Fruit fly (Drosophila melanogaster) whole organism, pupa: ENCODE measurements around the gene CG44437.

Source experiments
- CG10348 ChIP-seq: fragments of 200-800 bp; sonication (Bioruptor generic); IDR thresholded peaks from 2 replicates; pipeline ENCODE4 v1.3.6; 2022; ENCODE audit warnings: missing biosample characterization, missing genetic modification characterization
- CG12605 ChIP-seq: fragments of 200-800 bp; sonication (Bioruptor generic); IDR thresholded peaks from 2 replicates; pipeline ENCODE4 v1.3.6; 2022; ENCODE audit warnings: missing biosample characterization, missing genetic modification characterization
- CG15710 ChIP-seq: fragments of 200-800 bp; sonication (Bioruptor generic); optimal IDR thresholded peaks from 2 replicates; lab custom pipeline; 2018; ENCODE audit warnings: missing biosample characterization, mild to moderate bottlenecking, missing genetic modification characterization, moderate library complexity
- CG17806 ChIP-seq: fragments of 200-800 bp; sonication (Bioruptor generic); optimal IDR thresholded peaks from 2 replicates; lab custom pipeline; 2018; ENCODE audit warnings: missing biosample characterization, mild to moderate bottlenecking, missing genetic modification characterization, moderate library complexity
- CG32121 ChIP-seq: fragments of 200-800 bp; sonication (Bioruptor generic); IDR thresholded peaks from 2 replicates; pipeline ENCODE4 v1.3.6; 2022; ENCODE audit warnings: missing biosample characterization, missing genetic modification characterization
- CG34367 ChIP-seq: fragments of 200-800 bp; sonication (Bioruptor generic); optimal IDR thresholded peaks from 2 replicates; lab custom pipeline; 2018; ENCODE audit warnings: missing biosample characterization, mild to moderate bottlenecking, missing genetic modification characterization
- CG4496 ChIP-seq: fragments of 200-800 bp; sonication (Bioruptor generic); IDR thresholded peaks from 3 replicates; pipeline ENCODE4 v1.3.6; 2022; ENCODE audit warnings: missing biosample characterization, missing genetic modification characterization
- CG8159 ChIP-seq: fragments of 200-800 bp; sonication (Bioruptor generic); optimal IDR thresholded peaks from 3 replicates; lab custom pipeline; 2018; ENCODE audit warnings: missing biosample characterization, mild to moderate bottlenecking, missing genetic modification characterization, moderate library complexity
- CG8301 ChIP-seq: fragments of 200-800 bp; sonication (Bioruptor generic); optimal IDR thresholded peaks from 2 replicates; lab custom pipeline; 2018; ENCODE audit warnings: missing biosample characterization, mild to moderate bottlenecking, missing genetic modification characterization
- D1 ChIP-seq: fragments of 200-800 bp; sonication (Bioruptor generic); optimal IDR thresholded peaks from 2 replicates; lab custom pipeline; 2018; ENCODE audit warnings: missing biosample characterization, mild to moderate bottlenecking, missing genetic modification characterization, moderate library complexity
- Ets98B ChIP-seq: fragments of 200-800 bp; sonication (Bioruptor generic); IDR thresholded peaks from 2 replicates; pipeline ENCODE4 v1.3.6; 2022; ENCODE audit warnings: missing biosample characterization, missing genetic modification characterization
- Pif1A ChIP-seq: fragments of 200-800 bp; sonication (Bioruptor generic); optimal IDR thresholded peaks from 3 replicates; lab custom pipeline; 2016; ENCODE audit warnings: missing biosample characterization, missing genetic modification characterization
- Pif1B ChIP-seq: fragments of 200-800 bp; sonication (Bioruptor generic); optimal IDR thresholded peaks from 3 replicates; lab custom pipeline; 2016; ENCODE audit warnings: missing biosample characterization, missing genetic modification characterization
- gl ChIP-seq: fragments of 200-800 bp; sonication (Bioruptor generic); optimal IDR thresholded peaks from 2 replicates; lab custom pipeline; 2018; ENCODE audit warnings: missing biosample characterization, mild to moderate bottlenecking, missing genetic modification characterization

DNA sequence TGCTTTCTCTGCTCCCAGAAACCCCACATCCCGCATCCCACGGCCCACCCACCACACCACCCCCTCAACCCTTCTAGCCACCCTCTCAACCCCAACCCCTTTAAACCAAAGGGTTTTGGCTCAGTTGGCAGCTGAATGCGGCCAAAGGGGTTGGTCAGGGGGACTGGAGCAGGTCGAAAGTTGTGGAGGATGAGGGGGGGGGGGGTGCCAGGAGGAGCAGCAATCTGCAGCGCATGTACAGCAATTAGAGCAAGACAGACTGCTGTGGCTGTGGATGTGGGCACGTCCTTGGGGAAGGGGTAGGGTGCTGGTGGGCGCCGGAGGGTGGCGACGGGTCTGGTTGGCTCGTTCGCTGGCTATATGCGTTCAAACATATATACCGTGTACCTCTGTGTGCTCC lies 6.5 kb upstream of the CG44437 start:
- no peak for TF ChIP-seq CG32121
- no peak for TF ChIP-seq Pif1B (GFP tag; lab: Kevin White, UChicago)
- no peak for TF ChIP-seq CG17806 (tag; lab: Kevin White, UChicago)
- TF ChIP-seq CG10348 (GFP tag; lab: Robert Waterston, UW) = no peak
- TF ChIP-seq D1 (tag; lab: Kevin White, UChicago) = no peak
- TF ChIP-seq CG8159 (tag; lab: Kevin White, UChicago) = no peak
- TF ChIP-seq CG15710 (tag; lab: Kevin White, UChicago) = no peak
- no peak for TF ChIP-seq CG4496 (GFP tag; lab: Robert Waterston, UW)
- TF ChIP-seq CG8301 (tag; lab: Kevin White, UChicago) = no peak
- TF ChIP-seq Pif1A (GFP tag; lab: Kevin White, UChicago) = no peak
- no peak for TF ChIP-seq CG12605
- no peak for TF ChIP-seq gl (tag; lab: Kevin White, UChicago)
- TF ChIP-seq Ets98B = no peak
- no peak for TF ChIP-seq CG34367
